Fruit fly (Drosophila melanogaster) whole organism, prepupa: ENCODE results near the gene CG34138.

Experiments used
- CG16779 ChIP-seq: fragments of 200-800 bp; sonication (Bioruptor generic); optimal IDR thresholded peaks from 3 replicates; lab custom pipeline; 2017; ENCODE audit warnings: missing biosample characterization, mild to moderate bottlenecking, missing genetic modification characterization
- CG31627 ChIP-seq: fragments of 200-800 bp; sonication (Bioruptor generic); optimal IDR thresholded peaks from 3 replicates; lab custom pipeline; 2016; ENCODE audit warnings: missing biosample characterization, missing genetic modification characterization
- CG9139 ChIP-seq: fragments of 200-800 bp; sonication (Bioruptor generic); optimal IDR thresholded peaks from 3 replicates; lab custom pipeline; 2017; ENCODE audit warnings: missing biosample characterization, mild to moderate bottlenecking, missing genetic modification characterization
- Gug ChIP-seq: fragments of 200-800 bp; sonication (Bioruptor generic); IDR thresholded peaks from 2 replicates; pipeline ENCODE4 v1.3.6; 2022; ENCODE audit warnings: missing biosample characterization, missing genetic modification characterization
- achi ChIP-seq: fragments of 200-800 bp; sonication (Bioruptor generic); optimal IDR thresholded peaks from 3 replicates; lab custom pipeline; 2016; ENCODE audit warnings: missing biosample characterization, missing genetic modification characterization
- cyc ChIP-seq: fragments of 200-800 bp; sonication (Bioruptor generic); optimal IDR thresholded peaks from 3 replicates; lab custom pipeline; 2016; ENCODE audit warnings: missing biosample characterization, missing genetic modification characterization
- fkh ChIP-seq: fragments of 200-800 bp; sonication (Bioruptor generic); optimal IDR thresholded peaks from 3 replicates; lab custom pipeline; 2017; ENCODE audit warnings: missing biosample characterization, mild to moderate bottlenecking, missing genetic modification characterization, moderate library complexity

- no peak for TF ChIP-seq cyc
- no peak for TF ChIP-seq CG16779
- TF ChIP-seq Gug: no peak
- TF ChIP-seq fkh (GFP tag; lab: Kevin White, UChicago): no peak
- no peak for TF ChIP-seq CG31627
- TF ChIP-seq CG9139 (GFP tag; lab: Kevin White, UChicago): no peak
- no peak for TF ChIP-seq achi
These were observed 37.4 kb downstream of the CG34138 start for dm6 chr3R:19672136-19672535.
